Fruit fly (Drosophila melanogaster) whole organism, embryonic: ENCODE data around the gene CG6893.

Source experiments
- Atf3 ChIP-seq: fragments of 200-800 bp; sonication (Bioruptor generic); optimal IDR thresholded peaks from 3 replicates; lab custom pipeline; 2016; ENCODE audit warnings: missing biosample characterization, missing genetic modification characterization
- CG10147 ChIP-seq: fragments of 200-800 bp; sonication (Bioruptor generic); optimal IDR thresholded peaks from 2 replicates; lab custom pipeline; 2019; ENCODE audit warnings: missing biosample characterization, mild to moderate bottlenecking, missing genetic modification characterization, moderate library complexity
- CG10267 ChIP-seq: fragments of 200-800 bp; sonication (Bioruptor generic); optimal IDR thresholded peaks from 2 replicates; lab custom pipeline; 2018; ENCODE audit warnings: missing biosample characterization, mild to moderate bottlenecking, missing genetic modification characterization, moderate library complexity
- CG12071 ChIP-seq: fragments of 200-800 bp; sonication (Bioruptor generic); optimal IDR thresholded peaks from 3 replicates; lab custom pipeline; 2018; ENCODE audit warnings: missing biosample characterization, mild to moderate bottlenecking, missing genetic modification characterization
- CG14860 ChIP-seq: fragments of 200-800 bp; sonication (Bioruptor generic); IDR thresholded peaks from 3 replicates; pipeline ENCODE4 v1.3.6; 2022; ENCODE audit warnings: missing biosample characterization, missing genetic modification characterization; ENCODE audit not compliant: partially characterized antibody
- CG14965 ChIP-seq: fragments of 200-800 bp; sonication (Bioruptor generic); optimal IDR thresholded peaks from 2 replicates; lab custom pipeline; 2016; ENCODE audit warnings: missing biosample characterization, missing genetic modification characterization, borderline replicate concordance
- CG15269 ChIP-seq: fragments of 200-800 bp; sonication (Bioruptor generic); optimal IDR thresholded peaks from 2 replicates; lab custom pipeline; 2018; ENCODE audit warnings: missing biosample characterization, mild to moderate bottlenecking, missing genetic modification characterization, moderate library complexity
- CG1832 ChIP-seq: fragments of 200-800 bp; sonication (Bioruptor generic); optimal IDR thresholded peaks from 2 replicates; lab custom pipeline; 2017; ENCODE audit warnings: missing biosample characterization, mild to moderate bottlenecking, missing genetic modification characterization, inconsistent platforms
- CG2116 ChIP-seq: fragments of 200-800 bp; sonication (Bioruptor generic); optimal IDR thresholded peaks from 3 replicates; lab custom pipeline; 2018; ENCODE audit warnings: missing biosample characterization, mild to moderate bottlenecking, missing genetic modification characterization
- CG2120 ChIP-seq: fragments of 200-800 bp; sonication (Bioruptor generic); optimal IDR thresholded peaks from 3 replicates; lab custom pipeline; 2016; ENCODE audit warnings: missing biosample characterization, missing genetic modification characterization
- CG2129 ChIP-seq: fragments of 200-800 bp; sonication (Bioruptor generic); IDR thresholded peaks from 2 replicates; pipeline ENCODE4 v1.3.6; 2022; ENCODE audit warnings: missing biosample characterization, missing genetic modification characterization; ENCODE audit not compliant: partially characterized antibody
- CG2875 ChIP-seq: fragments of 200-800 bp; sonication (Bioruptor generic); optimal IDR thresholded peaks from 2 replicates; lab custom pipeline; 2017; ENCODE audit warnings: missing biosample characterization, mild to moderate bottlenecking, missing genetic modification characterization, missing genetic modification reagents
- CG30403 ChIP-seq: fragments of 200-800 bp; sonication (Bioruptor generic); optimal IDR thresholded peaks from 3 replicates; lab custom pipeline; 2016; ENCODE audit warnings: missing biosample characterization, missing genetic modification characterization
- CG3163 ChIP-seq: fragments of 200-800 bp; sonication (Bioruptor generic); optimal IDR thresholded peaks from 3 replicates; lab custom pipeline; 2016; ENCODE audit warnings: missing biosample characterization, missing genetic modification characterization
- CG32772 ChIP-seq: fragments of 200-800 bp; sonication (Bioruptor generic); IDR thresholded peaks from 2 replicates; pipeline ENCODE4 v1.3.6; 2022; ENCODE audit warnings: missing biosample characterization, missing genetic modification characterization
- CG34224 ChIP-seq: fragments of 200-800 bp; sonication (Bioruptor generic); IDR thresholded peaks from 3 replicates; pipeline ENCODE4 v1.3.6; 2022; ENCODE audit warnings: missing biosample characterization, missing genetic modification characterization; ENCODE audit not compliant: partially characterized antibody
- CG34422 ChIP-seq: fragments of 200-800 bp; sonication (Bioruptor generic); IDR thresholded peaks from 3 replicates; pipeline ENCODE4 v1.3.6; 2022; ENCODE audit warnings: missing biosample characterization, missing genetic modification characterization
- CG6791 ChIP-seq: fragments of 200-800 bp; sonication (Bioruptor generic); IDR thresholded peaks from 3 replicates; pipeline ENCODE4 v1.3.6; 2022; ENCODE audit warnings: missing biosample characterization, missing genetic modification characterization; ENCODE audit not compliant: partially characterized antibody
- CG6813 ChIP-seq: fragments of 200-800 bp; sonication (Bioruptor generic); optimal IDR thresholded peaks from 2 replicates; lab custom pipeline; 2017; ENCODE audit warnings: missing biosample characterization, missing genetic modification characterization, mild to moderate bottlenecking, moderate library complexity, missing genetic modification reagents
- CG7271 ChIP-seq: fragments of 200-800 bp; sonication (Bioruptor generic); optimal IDR thresholded peaks from 2 replicates; lab custom pipeline; 2018; ENCODE audit warnings: missing biosample characterization, mild to moderate bottlenecking, missing genetic modification characterization, moderate library complexity
- CG9932 ChIP-seq: fragments of 200-800 bp; sonication (Bioruptor generic); IDR thresholded peaks from 2 replicates; pipeline ENCODE4 v1.3.6; 2022; ENCODE audit warnings: missing biosample characterization, missing genetic modification characterization
- Doc2 ChIP-seq: fragments of 200-800 bp; sonication (Bioruptor generic); IDR thresholded peaks from 2 replicates; pipeline ENCODE4 v1.3.6; 2022; ENCODE audit warnings: missing biosample characterization, missing genetic modification characterization
- GATAe ChIP-seq: fragments of 200-800 bp; sonication (Bioruptor generic); conservative IDR thresholded peaks from 2 replicates; pipeline ENCODE4 v1.3.6; 2022; ENCODE audit warnings: missing biosample characterization, missing genetic modification characterization
- Gsc ChIP-seq: fragments of 200-800 bp; sonication (Bioruptor generic); IDR thresholded peaks from 2 replicates; pipeline ENCODE4 v1.3.6; 2022; ENCODE audit warnings: missing biosample characterization, missing genetic modification characterization
- HLH4C ChIP-seq: fragments of 200-800 bp; sonication (Bioruptor generic); IDR thresholded peaks from 3 replicates; pipeline ENCODE4 v1.3.6; 2022; ENCODE audit warnings: missing biosample characterization, missing genetic modification characterization; ENCODE audit not compliant: partially characterized antibody
- Hr3 ChIP-seq: fragments of 200-800 bp; sonication (Bioruptor generic); optimal IDR thresholded peaks from 3 replicates; lab custom pipeline; 2016; ENCODE audit warnings: missing biosample characterization, missing genetic modification characterization
- Hsf ChIP-seq: fragments of 200-800 bp; sonication (Bioruptor generic); optimal IDR thresholded peaks from 3 replicates; lab custom pipeline; 2016; ENCODE audit warnings: missing biosample characterization, missing genetic modification characterization
- Neu2 ChIP-seq: fragments of 200-800 bp; sonication (Bioruptor generic); optimal IDR thresholded peaks from 3 replicates; lab custom pipeline; 2016; ENCODE audit warnings: missing biosample characterization, missing genetic modification characterization, borderline replicate concordance
- Nf-YC ChIP-seq: fragments of 200-800 bp; optimal IDR thresholded peaks from 3 replicates; lab custom pipeline; 2019; ENCODE audit warnings: missing biosample characterization, mild to moderate bottlenecking, missing genetic modification characterization, moderate library complexity
- Opbp ChIP-seq: fragments of 200-800 bp; sonication (Bioruptor generic); IDR thresholded peaks from 3 replicates; pipeline ENCODE4 v1.3.6; 2022; ENCODE audit warnings: missing biosample characterization, missing genetic modification characterization; ENCODE audit not compliant: partially characterized antibody
- Ptx1 ChIP-seq: fragments of 200-800 bp; sonication (Bioruptor generic); IDR thresholded peaks from 2 replicates; pipeline ENCODE4 v1.3.6; 2022; ENCODE audit warnings: missing biosample characterization, missing genetic modification characterization
- Stat92E ChIP-seq, 3 experiments: fragments of >200 bp in 2 of 3; fragments of 200-800 bp in 1 of 3; sonication (Bioruptor generic) in 1 of 3; optimal IDR thresholded peaks; 2 replicates each; lab custom pipeline; 2017 to 2019; ENCODE audit warnings: missing biosample characterization in 3 of 3, missing genetic modification characterization in 3 of 3, mild to moderate bottlenecking in 1 of 3, moderate library complexity in 1 of 3
- Trl ChIP-seq, 3 experiments: fragments of >200 bp in 2 of 3; fragments of 200-800 bp in 1 of 3; sonication (Bioruptor generic) in 1 of 3; optimal IDR thresholded peaks; 2 replicates in 1 of 3; 3 replicates in 2 of 3; lab custom pipeline; 2016 to 2017; ENCODE audit warnings: missing biosample characterization in 1 of 3, missing genetic modification characterization in 1 of 3
- ara ChIP-seq: fragments of 200-800 bp; sonication (Bioruptor generic); IDR thresholded peaks from 2 replicates; pipeline ENCODE4 v1.3.6; 2022; ENCODE audit warnings: missing biosample characterization, missing genetic modification characterization
- btn ChIP-seq: fragments of 200-800 bp; sonication (Bioruptor generic); optimal IDR thresholded peaks from 2 replicates; lab custom pipeline; 2016; ENCODE audit warnings: missing biosample characterization, missing genetic modification characterization
- fru ChIP-seq: fragments of >200 bp; optimal IDR thresholded peaks from 2 replicates; lab custom pipeline; 2017
- gcm2 ChIP-seq: fragments of 200-800 bp; sonication (Bioruptor generic); optimal IDR thresholded peaks from 2 replicates; lab custom pipeline; 2016; ENCODE audit warnings: missing biosample characterization, missing genetic modification characterization
- ham ChIP-seq: fragments of 200-800 bp; sonication (Bioruptor generic); IDR thresholded peaks from 2 replicates; pipeline ENCODE4 v1.3.6; 2022; ENCODE audit warnings: missing biosample characterization, missing genetic modification characterization
- jumu ChIP-seq: fragments of 200-800 bp; sonication (Bioruptor generic); optimal IDR thresholded peaks from 3 replicates; lab custom pipeline; 2016; ENCODE audit warnings: missing biosample characterization, missing genetic modification characterization
- klu ChIP-seq: fragments of 200-800 bp; sonication (Bioruptor generic); IDR thresholded peaks from 2 replicates; pipeline ENCODE4 v1.3.6; 2022; ENCODE audit warnings: missing biosample characterization, missing genetic modification characterization
- mam ChIP-seq: fragments of 200-800 bp; sonication (Bioruptor generic); optimal IDR thresholded peaks from 3 replicates; lab custom pipeline; 2016; ENCODE audit warnings: missing biosample characterization, missing genetic modification characterization
- mirr ChIP-seq: fragments of 200-800 bp; sonication (Bioruptor generic); optimal IDR thresholded peaks from 3 replicates; lab custom pipeline; 2018; ENCODE audit warnings: missing biosample characterization, mild to moderate bottlenecking, missing genetic modification characterization
- nau ChIP-seq: fragments of 200-800 bp; sonication (Bioruptor generic); optimal IDR thresholded peaks from 3 replicates; lab custom pipeline; 2017; ENCODE audit warnings: missing biosample characterization, mild to moderate bottlenecking, missing genetic modification characterization, missing genetic modification reagents
- otp ChIP-seq: fragments of 200-800 bp; sonication (Bioruptor generic); IDR thresholded peaks from 3 replicates; pipeline ENCODE4, ENCODE4 v1.3.6; 2022; ENCODE audit warnings: missing biosample characterization, missing genetic modification characterization
- psq ChIP-seq: fragments of 200-800 bp; sonication (Bioruptor generic); optimal IDR thresholded peaks from 2 replicates; lab custom pipeline; 2017; ENCODE audit warnings: missing biosample characterization, missing genetic modification characterization
- pzg ChIP-seq: fragments of 200-800 bp; sonication (Bioruptor generic); optimal IDR thresholded peaks from 3 replicates; lab custom pipeline; 2018; ENCODE audit warnings: missing biosample characterization, mild to moderate bottlenecking, missing genetic modification characterization, moderate library complexity
- sens ChIP-seq: fragments of 200-800 bp; sonication (Bioruptor generic); peaks from one replicate; lab custom pipeline; 2016; ENCODE audit warnings: missing biosample characterization, missing genetic modification characterization
- slp2 ChIP-seq: fragments of 200-800 bp; sonication (Bioruptor generic); optimal IDR thresholded peaks from 2 replicates; lab custom pipeline; 2016; ENCODE audit warnings: missing biosample characterization, missing genetic modification characterization
- ttk ChIP-seq: fragments of 200-800 bp; sonication (Bioruptor generic); IDR thresholded peaks from 2 replicates; pipeline ENCODE4 v2.1.2; 2022; ENCODE audit warnings: missing biosample characterization, missing genetic modification characterization

Gene CG6893

DNA sequence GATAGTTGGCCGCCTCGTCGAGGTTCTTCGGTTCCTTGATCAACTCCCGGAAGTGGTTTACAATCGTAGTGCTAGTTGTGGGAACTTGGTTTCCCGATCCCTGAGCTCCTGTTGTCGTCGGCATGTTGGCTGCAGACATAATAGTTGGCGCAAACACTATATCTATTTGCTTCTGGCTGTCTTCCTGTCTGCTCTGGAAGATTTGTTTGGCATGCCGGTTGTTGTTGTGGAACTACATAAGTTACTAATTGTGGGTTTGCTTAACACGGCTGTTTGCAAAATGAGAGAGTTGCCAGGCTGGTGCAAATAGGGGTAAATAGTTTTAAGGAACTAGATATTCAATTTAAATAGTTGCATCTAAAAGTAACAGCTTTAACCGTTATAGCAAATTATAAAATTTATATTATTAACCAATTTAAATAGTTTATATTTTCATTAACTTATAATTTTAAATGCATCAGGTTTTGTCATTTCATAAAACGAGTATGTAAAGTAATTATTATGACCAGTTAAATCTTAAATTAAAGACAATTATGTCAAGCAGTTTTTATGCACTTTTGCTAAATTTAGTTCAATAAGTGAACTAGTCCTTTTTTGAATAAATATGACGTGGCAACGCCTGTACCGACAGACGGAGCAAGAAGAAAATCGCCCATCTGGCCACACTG, 12.3 kb upstream of the CG6893 start, which contains the start of the genes Sgf11 and CG32202 (continued):
- TF ChIP-seq jumu = no peak
- TF ChIP-seq ara (GFP tag; lab: Robert Waterston, UW) = 0 out of 2 replicates have a peak, but pooled peaks have one; percentile 36
- TF ChIP-seq CG2120 = peak; percentile 63
- peak; percentile 59 for TF ChIP-seq CG10147 (GFP tag; lab: Kevin White, UChicago)
- no peak for TF ChIP-seq gcm2 (GFP tag; lab: Kevin White, UChicago)
- no peak for TF ChIP-seq CG14965 (GFP tag; lab: Kevin White, UChicago)
- peak; percentile 75 for TF ChIP-seq CG15269 (tag; lab: Kevin White, UChicago)
- peak; percentile 47; the same call in 1 of the 3 replicates for TF ChIP-seq CG34422 (GFP tag; lab: Robert Waterston, UW)
- TF ChIP-seq Hr3 (GFP tag; lab: Kevin White, UChicago) = peak; percentile 76
- TF ChIP-seq CG3163 (GFP tag; lab: Kevin White, UChicago) = no peak
- peak; percentile 62 for TF ChIP-seq CG32772
- TF ChIP-seq Ptx1 (GFP tag; lab: Robert Waterston, UW) = peak; percentile 68
- TF ChIP-seq mirr (GFP tag; lab: Kevin White, UChicago) = no peak
- no peak for TF ChIP-seq slp2 (GFP tag; lab: Kevin White, UChicago)
- TF ChIP-seq Gsc (GFP tag; lab: Robert Waterston, UW) = no peak
- TF ChIP-seq CG2129 = no peak
- no peak for TF ChIP-seq CG6791 (GFP tag; lab: Robert Waterston, UW)
- TF ChIP-seq Nf-YC = peak; percentile 61
- TF ChIP-seq CG1832 = no peak
- TF ChIP-seq Doc2 (GFP tag; lab: Robert Waterston, UW) = no peak
- TF ChIP-seq nau = no peak
- no peak for TF ChIP-seq CG14860 (GFP tag; lab: Robert Waterston, UW)
- no peak for TF ChIP-seq CG34224
- TF ChIP-seq CG2875 = no peak
- no peak for TF ChIP-seq btn (GFP tag; lab: Kevin White, UChicago)
- no peak for TF ChIP-seq CG7271 (tag; lab: Kevin White, UChicago)
- no peak for TF ChIP-seq ttk
- peak; percentile 77 for TF ChIP-seq CG30403 (GFP tag; lab: Kevin White, UChicago)
- no peak for TF ChIP-seq Opbp (GFP tag; lab: Robert Waterston, UW)
- TF ChIP-seq sens (GFP tag; lab: Kevin White, UChicago) = peak; percentile 76
- TF ChIP-seq psq (GFP tag; lab: Kevin White, UChicago) = peak; percentile 40
- TF ChIP-seq CG2116 (GFP tag; lab: Kevin White, UChicago) = peak; percentile 42
- TF ChIP-seq pzg (GFP tag; lab: Kevin White, UChicago) = peak; percentile 54
- no peak for TF ChIP-seq HLH4C (GFP tag; lab: Robert Waterston, UW)
- TF ChIP-seq CG9932 = peak; percentile 56
- TF ChIP-seq Stat92E (GFP tag; optimal IDR thresholded peaks at IDR 0.05; lab: Kevin White, UChicago) = no peak
- TF ChIP-seq CG6813 (GFP tag; lab: Kevin White, UChicago) = no peak
- no peak for TF ChIP-seq Atf3 (GFP tag; lab: Kevin White, UChicago)
- TF ChIP-seq ham = no peak
- no peak for TF ChIP-seq klu
- TF ChIP-seq CG10267 (tag; lab: Kevin White, UChicago) = peak; percentile 75
- peak; percentile 35 for TF ChIP-seq mam
- peak; percentile 5 for TF ChIP-seq Hsf
- no peak for TF ChIP-seq GATAe (GFP tag; lab: Robert Waterston, UW)
- no peak for TF ChIP-seq fru (lab: Kevin White, UChicago)
- peak; percentile 31; the same call in 1 of the 3 replicates for TF ChIP-seq otp (GFP tag; lab: Robert Waterston, UW)
- TF ChIP-seq Neu2 = no peak
- no peak for TF ChIP-seq Trl (optimal IDR thresholded peaks at IDR 0.05; lab: Kevin White, UChicago)
- TF ChIP-seq Trl (GFP tag; optimal IDR thresholded peaks at IDR 0.05; lab: Kevin White, UChicago) = no peak
- no peak for TF ChIP-seq CG12071 (GFP tag; lab: Kevin White, UChicago)
